Fruit fly (Drosophila melanogaster) whole organism, embryonic: ENCODE measurements around the gene CG13063.

Experiments
- Atf3 ChIP-seq: fragments of 200-800 bp; sonication (Bioruptor generic); optimal IDR thresholded peaks from 3 replicates; lab custom pipeline; 2016; ENCODE audit warnings: missing biosample characterization, missing genetic modification characterization
- Awh ChIP-seq: fragments of 200-800 bp; sonication (Bioruptor generic); IDR thresholded peaks from 2 replicates; pipeline ENCODE4, ENCODE4 v1.3.6; 2022; ENCODE audit warnings: missing biosample characterization, missing genetic modification characterization
- Blimp-1 ChIP-seq: fragments of 200-800 bp; sonication (Bioruptor generic); optimal IDR thresholded peaks from 3 replicates; lab custom pipeline; 2018; ENCODE audit warnings: missing biosample characterization, missing genetic modification characterization, mild to moderate bottlenecking, moderate library complexity, missing genetic modification reagents
- CG1024 ChIP-seq: fragments of 200-800 bp; sonication (Bioruptor generic); IDR thresholded peaks from 2 replicates; pipeline ENCODE4 v1.3.6; 2022; ENCODE audit warnings: missing biosample characterization, missing genetic modification characterization
- CG10366 ChIP-seq: fragments of 200-800 bp; sonication (Bioruptor generic); IDR thresholded peaks from 2 replicates; pipeline ENCODE4 v1.3.6; 2022; ENCODE audit warnings: missing biosample characterization, missing genetic modification characterization
- CG11247 ChIP-seq: fragments of 200-800 bp; sonication (Bioruptor generic); IDR thresholded peaks from 2 replicates; pipeline ENCODE4 v1.3.6; 2022; ENCODE audit warnings: missing biosample characterization, missing genetic modification characterization
- CG1233 ChIP-seq: fragments of 200-800 bp; sonication (Bioruptor generic); optimal IDR thresholded peaks from 4 replicates; lab custom pipeline; 2018; ENCODE audit warnings: missing biosample characterization, mild to moderate bottlenecking, missing genetic modification characterization
- CG12769 ChIP-seq: fragments of 200-800 bp; sonication (Bioruptor generic); optimal IDR thresholded peaks from 2 replicates; lab custom pipeline; 2019; ENCODE audit warnings: missing biosample characterization, mild to moderate bottlenecking, missing genetic modification characterization, moderate library complexity
- CG13287 ChIP-seq: fragments of 200-800 bp; sonication (Bioruptor generic); IDR thresholded peaks from 2 replicates; pipeline ENCODE4 v1.3.6; 2022; ENCODE audit warnings: missing biosample characterization, missing genetic modification characterization; ENCODE audit not compliant: partially characterized antibody
- CG14860 ChIP-seq: fragments of 200-800 bp; sonication (Bioruptor generic); IDR thresholded peaks from 3 replicates; pipeline ENCODE4 v1.3.6; 2022; ENCODE audit warnings: missing biosample characterization, missing genetic modification characterization; ENCODE audit not compliant: partially characterized antibody
- CG1603 ChIP-seq: fragments of 200-800 bp; sonication (Bioruptor generic); optimal IDR thresholded peaks from 2 replicates; lab custom pipeline; 2019; ENCODE audit warnings: missing biosample characterization, mild to moderate bottlenecking, missing genetic modification characterization, moderate library complexity
- CG17912 ChIP-seq: fragments of 200-800 bp; sonication (Bioruptor generic); optimal IDR thresholded peaks from 2 replicates; lab custom pipeline; 2018; ENCODE audit warnings: missing biosample characterization, mild to moderate bottlenecking, missing genetic modification characterization
- CG3995 ChIP-seq: fragments of 200-800 bp; sonication (Bioruptor generic); optimal IDR thresholded peaks from 3 replicates; lab custom pipeline; 2016; ENCODE audit warnings: missing biosample characterization, missing genetic modification characterization
- CG43689 ChIP-seq: fragments of 200-800 bp; sonication (Bioruptor generic); IDR thresholded peaks from 2 replicates; pipeline ENCODE4 v1.3.6; 2022; ENCODE audit warnings: missing biosample characterization, missing genetic modification characterization
- CG4820 ChIP-seq: fragments of 200-800 bp; sonication (Bioruptor generic); optimal IDR thresholded peaks from 3 replicates; lab custom pipeline; 2016; ENCODE audit warnings: missing biosample characterization, missing genetic modification characterization
- CG6175 ChIP-seq: fragments of 200-800 bp; sonication (Bioruptor generic); IDR thresholded peaks from 3 replicates; pipeline ENCODE4 v1.3.6; 2022; ENCODE audit warnings: missing biosample characterization, missing genetic modification characterization
- CG6765 ChIP-seq: fragments of 200-800 bp; sonication (Bioruptor generic); optimal IDR thresholded peaks from 3 replicates; lab custom pipeline; 2017; ENCODE audit warnings: missing biosample characterization, mild to moderate bottlenecking, missing genetic modification characterization
- CG8089 ChIP-seq: fragments of 200-800 bp; sonication (Bioruptor generic); optimal IDR thresholded peaks from 3 replicates; lab custom pipeline; 2016; ENCODE audit warnings: missing biosample characterization, missing genetic modification characterization
- CG8359 ChIP-seq: fragments of 200-800 bp; sonication (Bioruptor generic); optimal IDR thresholded peaks from 2 replicates; lab custom pipeline; 2017; ENCODE audit warnings: missing biosample characterization, mild to moderate bottlenecking, missing genetic modification characterization, borderline replicate concordance
- CG8765 ChIP-seq: fragments of 200-800 bp; sonication (Bioruptor generic); IDR thresholded peaks from 2 replicates; pipeline ENCODE4 v1.3.6; 2022; ENCODE audit warnings: missing biosample characterization, missing genetic modification characterization
- CG9437 ChIP-seq: fragments of 200-800 bp; sonication (Bioruptor generic); optimal IDR thresholded peaks from 2 replicates; lab custom pipeline; 2018; ENCODE audit warnings: missing biosample characterization, mild to moderate bottlenecking, missing genetic modification characterization
- CG9797 ChIP-seq: fragments of 200-800 bp; sonication (Bioruptor generic); optimal IDR thresholded peaks from 3 replicates; lab custom pipeline; 2018; ENCODE audit warnings: missing biosample characterization, mild to moderate bottlenecking, missing genetic modification characterization
- CG9876 ChIP-seq: fragments of 200-800 bp; sonication (Bioruptor generic); optimal IDR thresholded peaks from 2 replicates; lab custom pipeline; 2016; ENCODE audit warnings: missing biosample characterization, missing genetic modification characterization
- Dref ChIP-seq: fragments of 200-800 bp; sonication (Bioruptor generic); IDR thresholded peaks from 2 replicates; pipeline ENCODE4 v1.3.6; 2022; ENCODE audit warnings: missing biosample characterization, missing genetic modification characterization
- ERR ChIP-seq: fragments of 200-800 bp; sonication (Bioruptor generic); optimal IDR thresholded peaks from 2 replicates; lab custom pipeline; 2016; ENCODE audit warnings: missing biosample characterization, missing genetic modification characterization
- Ets65A ChIP-seq: fragments of 200-800 bp; sonication (Bioruptor generic); peaks from one replicate; lab custom pipeline; 2016; ENCODE audit warnings: missing biosample characterization, missing genetic modification characterization
- HHEX ChIP-seq: fragments of 200-800 bp; sonication (Bioruptor generic); optimal IDR thresholded peaks from 3 replicates; lab custom pipeline; 2017; ENCODE audit warnings: missing biosample characterization, mild to moderate bottlenecking, missing genetic modification characterization, missing genetic modification reagents
- HLH3B ChIP-seq: fragments of 200-800 bp; sonication (Bioruptor generic); IDR thresholded peaks from 2 replicates; pipeline ENCODE4 v1.3.6; 2022; ENCODE audit warnings: missing biosample characterization, missing genetic modification characterization
- Med ChIP-seq: fragments of 200-800 bp; sonication (Bioruptor generic); peaks from one replicate; lab custom pipeline; 2016; ENCODE audit warnings: missing biosample characterization, missing genetic modification characterization, mild to moderate bottlenecking, inconsistent platforms, moderate library complexity
- NFAT ChIP-seq: fragments of 200-800 bp; sonication (Bioruptor generic); IDR thresholded peaks from 2 replicates; pipeline ENCODE4 v1.3.6; 2022; ENCODE audit warnings: missing biosample characterization, missing genetic modification characterization
- Pdp1 ChIP-seq, 2 experiments: fragments of 200-800 bp; sonication (Bioruptor generic); optimal IDR thresholded peaks; 3 replicates each; lab custom pipeline; 2016; ENCODE audit warnings: missing biosample characterization in 2 of 2, missing genetic modification characterization in 2 of 2, mild to moderate bottlenecking in 1 of 2, moderate library complexity in 1 of 2
- Scr ChIP-seq: fragments of 200-800 bp; sonication (Bioruptor generic); IDR thresholded peaks from 2 replicates; pipeline ENCODE4 v1.3.6; 2022; ENCODE audit warnings: missing biosample characterization, missing genetic modification characterization; ENCODE audit not compliant: partially characterized antibody
- Sry-β ChIP-seq: fragments of 200-800 bp; sonication (Bioruptor generic); optimal IDR thresholded peaks from 2 replicates; lab custom pipeline; 2018; ENCODE audit warnings: missing biosample characterization, mild to moderate bottlenecking, missing genetic modification characterization, moderate library complexity
- Taf1 ChIP-seq: fragments of 200-800 bp; sonication (Bioruptor generic); IDR thresholded peaks from 2 replicates; pipeline ENCODE4 v1.3.6; 2022; ENCODE audit warnings: missing biosample characterization, missing genetic modification characterization
- ap ChIP-seq: fragments of 200-800 bp; sonication (Bioruptor generic); IDR thresholded peaks from 2 replicates; pipeline ENCODE4 v1.3.6; 2022; ENCODE audit warnings: missing biosample characterization, missing genetic modification characterization
- cg ChIP-seq: fragments of 200-800 bp; sonication (Bioruptor generic); optimal IDR thresholded peaks from 3 replicates; lab custom pipeline; 2019; ENCODE audit warnings: missing biosample characterization, mild to moderate bottlenecking, missing genetic modification characterization, moderate library complexity
- chinmo ChIP-seq: fragments of 200-800 bp; sonication (Bioruptor generic); IDR thresholded peaks from 4 replicates; pipeline ENCODE4 v1.3.6; 2022; ENCODE audit warnings: missing biosample characterization, missing genetic modification characterization; ENCODE audit not compliant: partially characterized antibody
- dmrt99B ChIP-seq: fragments of 200-800 bp; sonication (Bioruptor generic); optimal IDR thresholded peaks from 2 replicates; lab custom pipeline; 2018; ENCODE audit warnings: missing biosample characterization, mild to moderate bottlenecking, missing genetic modification characterization, moderate library complexity
- ems ChIP-seq: fragments of 200-800 bp; sonication (Bioruptor generic); optimal IDR thresholded peaks from 3 replicates; lab custom pipeline; 2016; ENCODE audit warnings: missing biosample characterization, missing genetic modification characterization
- her ChIP-seq: fragments of 200-800 bp; sonication (Bioruptor generic); optimal IDR thresholded peaks from 2 replicates; lab custom pipeline; 2016; ENCODE audit warnings: missing biosample characterization, missing genetic modification characterization
- hth ChIP-seq: fragments of >200 bp; optimal IDR thresholded peaks from 2 replicates; lab custom pipeline; 2017; ENCODE audit warnings: inconsistent platforms
- klu ChIP-seq: fragments of 200-800 bp; sonication (Bioruptor generic); IDR thresholded peaks from 2 replicates; pipeline ENCODE4 v1.3.6; 2022; ENCODE audit warnings: missing biosample characterization, missing genetic modification characterization
- oc ChIP-seq: fragments of 200-800 bp; sonication (Bioruptor generic); optimal IDR thresholded peaks from 2 replicates; lab custom pipeline; 2018; ENCODE audit warnings: missing biosample characterization, mild to moderate bottlenecking, missing genetic modification characterization, moderate library complexity
- p53 ChIP-seq: fragments of 200-800 bp; sonication (Bioruptor generic); optimal IDR thresholded peaks from 2 replicates; lab custom pipeline; 2016; ENCODE audit warnings: missing biosample characterization, missing genetic modification characterization
- pros ChIP-seq: fragments of 200-800 bp; sonication (Bioruptor generic); optimal IDR thresholded peaks from 3 replicates; lab custom pipeline; 2019; ENCODE audit warnings: missing biosample characterization, mild to moderate bottlenecking, missing genetic modification characterization, moderate library complexity
- schlank ChIP-seq: fragments of 200-800 bp; sonication (Bioruptor generic); optimal IDR thresholded peaks from 2 replicates; lab custom pipeline; 2018; ENCODE audit warnings: missing biosample characterization, mild to moderate bottlenecking, missing genetic modification characterization
- scrt ChIP-seq: fragments of 200-800 bp; sonication (Bioruptor generic); optimal IDR thresholded peaks from 2 replicates; lab custom pipeline; 2018; ENCODE audit warnings: missing biosample characterization, mild to moderate bottlenecking, missing genetic modification characterization, moderate library complexity
- sens ChIP-seq: fragments of 200-800 bp; sonication (Bioruptor generic); peaks from one replicate; lab custom pipeline; 2016; ENCODE audit warnings: missing biosample characterization, missing genetic modification characterization
- sima ChIP-seq: fragments of 200-800 bp; sonication (Bioruptor generic); optimal IDR thresholded peaks from 2 replicates; lab custom pipeline; 2016; ENCODE audit warnings: missing biosample characterization, missing genetic modification characterization
- twi ChIP-seq: fragments of 200-800 bp; optimal IDR thresholded peaks from 2 replicates; lab custom pipeline; 2019; ENCODE audit warnings: missing biosample characterization, mild to moderate bottlenecking, missing genetic modification characterization, moderate library complexity
- vvl ChIP-seq: fragments of 200-800 bp; sonication (Bioruptor generic); IDR thresholded peaks from 2 replicates; pipeline ENCODE4 v1.3.6; 2022; ENCODE audit warnings: missing biosample characterization, missing genetic modification characterization
- wek ChIP-seq: fragments of 200-800 bp; sonication (Bioruptor generic); optimal IDR thresholded peaks from 3 replicates; lab custom pipeline; 2018; ENCODE audit warnings: missing biosample characterization, mild to moderate bottlenecking, missing genetic modification characterization, moderate library complexity

CG13063 gene

dm6 chr3L:16337739-16338138 is 31.3 kb downstream of the CG13063 start:
- no peak for TF ChIP-seq CG14860
- TF ChIP-seq Taf1 (GFP tag; lab: Robert Waterston, UW): no peak
- TF ChIP-seq NFAT (GFP tag; lab: Robert Waterston, UW): no peak
- TF ChIP-seq CG6765 (GFP tag; lab: Kevin White, UChicago): no peak
- TF ChIP-seq CG1603 (tag; lab: Kevin White, UChicago): no peak
- no peak for TF ChIP-seq schlank (tag; lab: Kevin White, UChicago)
- TF ChIP-seq ap (GFP tag; lab: Robert Waterston, UW): no peak
- no peak for TF ChIP-seq sens (GFP tag; lab: Kevin White, UChicago)
- TF ChIP-seq CG6175 (GFP tag; lab: Robert Waterston, UW): 0 out of 3 replicates have a peak, but pooled peaks have one; percentile 25
- no peak for TF ChIP-seq CG11247 (GFP tag; lab: Robert Waterston, UW)
- TF ChIP-seq hth (lab: Kevin White, UChicago): no peak
- TF ChIP-seq Pdp1 (GFP tag; optimal IDR thresholded peaks at IDR 0.05; lab: Kevin White, UChicago): no peak
- TF ChIP-seq CG17912 (GFP tag; lab: Kevin White, UChicago): no peak
- no peak for TF ChIP-seq CG8359 (GFP tag; lab: Kevin White, UChicago)
- no peak for TF ChIP-seq CG9876 (GFP tag; lab: Kevin White, UChicago)
- no peak for TF ChIP-seq CG4820 (GFP tag; lab: Kevin White, UChicago)
- no peak for TF ChIP-seq HLH3B (GFP tag; lab: Robert Waterston, UW)
- TF ChIP-seq CG3995 (GFP tag; lab: Kevin White, UChicago): no peak
- no peak for TF ChIP-seq sima (GFP tag; lab: Kevin White, UChicago)
- peak; percentile 2 for TF ChIP-seq Ets65A (GFP tag; lab: Kevin White, UChicago)
- no peak for TF ChIP-seq twi (tag; lab: Kevin White, UChicago)
- no peak for TF ChIP-seq scrt
- TF ChIP-seq Atf3 (GFP tag; lab: Kevin White, UChicago): no peak
- no peak for TF ChIP-seq CG13287 (GFP tag; lab: Robert Waterston, UW)
- TF ChIP-seq CG9797 (GFP tag; lab: Kevin White, UChicago): no peak
- no peak for TF ChIP-seq Dref (GFP tag; lab: Robert Waterston, UW)
- peak; percentile 62 for TF ChIP-seq pros (GFP tag; lab: Kevin White, UChicago)
- no peak for TF ChIP-seq ERR (GFP tag; lab: Kevin White, UChicago)
- no peak for TF ChIP-seq CG1024
- no peak for TF ChIP-seq ems (GFP tag; lab: Kevin White, UChicago)
- TF ChIP-seq Scr (GFP tag; lab: Robert Waterston, UW): no peak
- TF ChIP-seq CG12769 (tag; lab: Kevin White, UChicago): peak; percentile 68
- TF ChIP-seq dmrt99B: no peak
- TF ChIP-seq chinmo: peak; percentile 71; the same call in 1 of the 4 replicates
- TF ChIP-seq CG10366: no peak
- no peak for TF ChIP-seq CG9437 (GFP tag; lab: Kevin White, UChicago)
- peak; percentile 47 for TF ChIP-seq Awh
- no peak for TF ChIP-seq klu (GFP tag; lab: Robert Waterston, UW)
- TF ChIP-seq CG8089: no peak
- TF ChIP-seq Med: peak; percentile 20
- no peak for TF ChIP-seq p53
- no peak for TF ChIP-seq CG1233
- no peak for TF ChIP-seq Sry-β (GFP tag; lab: Kevin White, UChicago)
- peak; percentile 47 for TF ChIP-seq oc (tag; lab: Kevin White, UChicago)
- TF ChIP-seq CG43689 (GFP tag; lab: Robert Waterston, UW): 0 out of 2 replicates have a peak, but pooled peaks have one; percentile 10
- no peak for TF ChIP-seq her (GFP tag; lab: Kevin White, UChicago)
- no peak for TF ChIP-seq CG8765 (GFP tag; lab: Robert Waterston, UW)
- no peak for TF ChIP-seq HHEX (GFP tag; lab: Kevin White, UChicago)
- peak; percentile 63 for TF ChIP-seq Blimp-1 (GFP tag; lab: Kevin White, UChicago)
- no peak for TF ChIP-seq wek (GFP tag; lab: Kevin White, UChicago)
- TF ChIP-seq cg: no peak
- peak; percentile 83 for TF ChIP-seq vvl
